Worm (Caenorhabditis elegans) whole organism, L2 larva: Measurements from ENCODE around the gene sdz-13.

Experiments used
- ceh-16 ChIP-seq: fragments of 150-350 bp; optimal IDR thresholded peaks from 2 replicates; lab custom pipeline; 2014; ENCODE audit warnings: missing biosample characterization, missing genetic modification characterization
- crh-2 ChIP-seq: sonication (generic microtip); optimal IDR thresholded peaks from 2 replicates; lab custom pipeline; 2017; ENCODE audit warnings: missing biosample characterization, missing genetic modification characterization
- lin-39 ChIP-seq: fragments of 150-350 bp; optimal IDR thresholded peaks from 2 replicates; lab custom pipeline; 2014; ENCODE audit warnings: missing biosample characterization, missing genetic modification reagents, missing genetic modification characterization
- nhr-6 ChIP-seq: fragments of 150-350 bp; optimal IDR thresholded peaks from 2 replicates; lab custom pipeline; 2014; ENCODE audit warnings: missing biosample characterization, missing genetic modification characterization
- snpc-4 ChIP-seq: fragments of 150-350 bp; optimal IDR thresholded peaks from 2 replicates; lab custom pipeline; 2014; ENCODE audit warnings: missing biosample characterization, missing genetic modification characterization
- ztf-4 ChIP-seq: fragments of 150-350 bp; optimal IDR thresholded peaks from 2 replicates; lab custom pipeline; 2014; ENCODE audit warnings: missing biosample characterization, missing genetic modification characterization

- TF ChIP-seq ceh-16 (tag; lab: Kevin White, UChicago), result no peak
- TF ChIP-seq crh-2 (tag; lab: Kevin White, UChicago), result no peak
- TF ChIP-seq lin-39 (tag; lab: Kevin White, UChicago), result no peak
- no peak for TF ChIP-seq ztf-4 (tag; lab: Kevin White, UChicago)
- TF ChIP-seq snpc-4, result no peak
- no peak for TF ChIP-seq nhr-6 (tag; lab: Kevin White, UChicago)
Measured at ce11 chrIV:10885915-10886314, 6.5 kb upstream of the sdz-13 start, which contains the start of gene srlf-11.
